Worm (Caenorhabditis elegans) whole organism, late embryonic: ENCODE measurements around the gene syg-1.
A peak's percentile ranks its signal among the peaks of the same experiment; 100 is the strongest.

Experiments
- F13H6.1 ChIP-seq: sonication (generic microtip); optimal IDR thresholded peaks from 2 replicates; lab custom pipeline; 2016; ENCODE audit warnings: missing genetic modification characterization, missing compliant biosample characterization
- ceh-14 ChIP-seq: sonication (generic microtip); optimal IDR thresholded peaks from 2 replicates; lab custom pipeline; 2016; ENCODE audit warnings: missing genotype, missing genetic modification characterization, missing compliant biosample characterization
- ceh-34 ChIP-seq: sonication (generic microtip); optimal IDR thresholded peaks from 2 replicates; lab custom pipeline; 2016; ENCODE audit warnings: mild to moderate bottlenecking, missing genetic modification characterization, missing compliant biosample characterization
- ceh-45 ChIP-seq: fragments of 200-800 bp; sonication (Bioruptor generic); IDR thresholded peaks from 2 replicates; pipeline ENCODE4 v1.3.6; 2022; ENCODE audit warnings: missing genetic modification reagents, missing genetic modification characterization, missing compliant biosample characterization
- fkh-6 ChIP-seq: sonication (generic microtip); optimal IDR thresholded peaks from 2 replicates; lab custom pipeline; 2016; ENCODE audit warnings: missing genetic modification characterization, missing compliant biosample characterization
- hlh-30 ChIP-seq: sonication (generic microtip); optimal IDR thresholded peaks from 2 replicates; lab custom pipeline; 2017; ENCODE audit warnings: antibody characterized with exemption, missing genetic modification characterization, missing compliant biosample characterization; ENCODE audit not compliant: insufficient read depth
- pha-2 ChIP-seq: sonication (generic microtip); optimal IDR thresholded peaks from 2 replicates; lab custom pipeline; 2017; ENCODE audit warnings: mild to moderate bottlenecking, missing genetic modification characterization, missing compliant biosample characterization
- sox-4 ChIP-seq: sonication (generic microtip); optimal IDR thresholded peaks from 2 replicates; lab custom pipeline; 2017; ENCODE audit warnings: mild to moderate bottlenecking, missing genetic modification characterization, inconsistent platforms, missing compliant biosample characterization
- tbx-2 ChIP-seq: sonication (generic microtip); optimal IDR thresholded peaks from 2 replicates; lab custom pipeline; 2016; ENCODE audit warnings: missing genetic modification characterization, missing compliant biosample characterization
- ttx-3 ChIP-seq: sonication (generic microtip); optimal IDR thresholded peaks from 2 replicates; lab custom pipeline; 2016; ENCODE audit warnings: missing genetic modification reagents, missing genetic modification characterization, missing compliant biosample characterization

syg-1 gene

ce11 chrX:2459793-2460192, 55.3 kb downstream of the syg-1 start, which contains the start of gene fox-1:
fox-1 (minus strand) TSS chrX:2459893.
- TF ChIP-seq pha-2 (tag; lab: Kevin White, UChicago) (peak; percentile 21), ceh-45 (GFP tag; lab: Robert Waterston, UW) (no peak), ceh-34 (tag; lab: Kevin White, UChicago) (no peak), sox-4 (no peak), tbx-2 (peak; percentile 2), ttx-3 (tag; lab: Kevin White, UChicago) (no peak), F13H6.1 (tag; lab: Kevin White, UChicago) (no peak), ceh-14 (tag; lab: Kevin White, UChicago) (no peak), hlh-30 (tag; lab: Kevin White, UChicago) (no peak), fkh-6 (tag; lab: Kevin White, UChicago) (no peak)
